Fruit fly (Drosophila melanogaster): Measurements from ENCODE around the gene dco.

dco gene

dm6 chr3R:31059036-31059806, 1.8 kb downstream of the dco start (continued):
- TF ChIP-seq Aef1 (GFP tag; IDR thresholded peaks at IDR 0.05) (peak; percentile 79), ab (GFP tag; optimal IDR thresholded peaks at IDR 0.05) (no peak), Mrtf (GFP tag; IDR thresholded peaks at IDR 0.05) (peak; percentile 66; the same call in 2 of the 3 replicates), Ravus (GFP tag; IDR thresholded peaks at IDR 0.05) (peak; percentile 7; the same call in 1 of the 2 replicates), E2f2 (GFP tag; IDR thresholded peaks at IDR 0.05) (peak; percentile 47), CG32532 (GFP tag; IDR thresholded peaks at IDR 0.05) (peak; percentile 77), CoRest (tag; optimal IDR thresholded peaks at IDR 0.05) (peak; percentile 87), Stat92E (GFP tag; optimal IDR thresholded peaks at IDR 0.05) (peak in 1 of 3 experiments; percentile 50), CG7372 (GFP tag; IDR thresholded peaks at IDR 0.05) (peak; percentile 71), CG12104 (GFP tag; optimal IDR thresholded peaks at IDR 0.05) (peak; percentile 79), CG11093 (GFP tag; IDR thresholded peaks at IDR 0.05) (peak; percentile 56; the same call in 1 of the 3 replicates), gcm2 (GFP tag; optimal IDR thresholded peaks at IDR 0.05) (no peak), CG7271 (tag; optimal IDR thresholded peaks at IDR 0.05) (peak; percentile 46), CG11695 (GFP tag; IDR thresholded peaks at IDR 0.05) (peak; percentile 84), slou (GFP tag; optimal IDR thresholded peaks at IDR 0.05) (peak; percentile 17), cato (GFP tag; optimal IDR thresholded peaks at IDR 0.05; ENCODE audit: borderline replicate concordance) (peak; percentile 52), CG32767 (GFP tag; IDR thresholded peaks at IDR 0.05) (0 out of 2 replicates have a peak, but pooled peaks have one; percentile 46), Fer1 (GFP tag; optimal IDR thresholded peaks at IDR 0.05) (peak; percentile 70), CG7928 (GFP tag; optimal IDR thresholded peaks at IDR 0.05) (peak; percentile 6), org-1 (GFP tag; optimal IDR thresholded peaks at IDR 0.05) (peak; percentile 74), HLHmδ (GFP tag; optimal IDR thresholded peaks at IDR 0.05) (no peak), Elba2 (GFP tag; optimal IDR thresholded peaks at IDR 0.05) (no peak), pita (GFP tag; optimal IDR thresholded peaks at IDR 0.05) (no peak), eve (GFP tag; optimal IDR thresholded peaks at IDR 0.05) (peak in 1 of 2 experiments; percentile 89), prd (optimal IDR thresholded peaks at IDR 0.05) (no peak), prd (GFP tag; IDR thresholded peaks at IDR 0.05) (peak; percentile 89), Sry-β (GFP tag; optimal IDR thresholded peaks at IDR 0.05) (peak; percentile 25), lov (optimal IDR thresholded peaks at IDR 0.05) (no peak), lov (GFP tag; IDR thresholded peaks at IDR 0.05) (0 out of 3 replicates have a peak, but pooled peaks have one; percentile 51), fru (optimal IDR thresholded peaks at IDR 0.05) (no peak), aop (GFP tag; IDR thresholded peaks at IDR 0.05) (no peak), gt (GFP tag; IDR thresholded peaks at IDR 0.05) (no peak), chn (GFP tag; optimal IDR thresholded peaks at IDR 0.05) (peak; percentile 18), kay (GFP tag; optimal IDR thresholded peaks at IDR 0.05) (peak; percentile 90), schlank (tag; optimal IDR thresholded peaks at IDR 0.05) (peak; percentile 45), CG4617 (GFP tag; optimal IDR thresholded peaks at IDR 0.05; ENCODE audit: borderline replicate concordance) (peak; percentile 39), H2.0 (GFP tag; IDR thresholded peaks at IDR 0.05) (peak; percentile 78), pfk (GFP tag; optimal IDR thresholded peaks at IDR 0.05) (no peak), Med (GFP tag) (peak; percentile 57), Dip2 (GFP tag; IDR thresholded peaks at IDR 0.05) (no peak), MTF-1 (GFP tag; optimal IDR thresholded peaks at IDR 0.05; ENCODE audit: borderline replicate concordance) (peak; percentile 72), mam (GFP tag; optimal IDR thresholded peaks at IDR 0.05) (no peak), Rx (GFP tag; IDR thresholded peaks at IDR 0.05) (peak; percentile 51; the same call in 1 of the 2 replicates), HmgZ (tag; optimal IDR thresholded peaks at IDR 0.05) (peak; percentile 38), ash1 (GFP tag; optimal IDR thresholded peaks at IDR 0.05) (no peak), fd96Cb (tag; optimal IDR thresholded peaks at IDR 0.05) (peak; percentile 87), ssp (GFP tag; IDR thresholded peaks at IDR 0.05) (peak; percentile 57), fd64A (GFP tag; optimal IDR thresholded peaks at IDR 0.05) (peak; percentile 81), nau (GFP tag; optimal IDR thresholded peaks at IDR 0.05) (peak; percentile 61)
